Worm (Caenorhabditis elegans) whole organism, L2 larva: ENCODE data around the gene lact-1.

ENCODE experiments used
- C34F6.9 ChIP-seq: fragments of 150-350 bp; optimal IDR thresholded peaks from 2 replicates; lab custom pipeline; 2014; ENCODE audit warnings: missing biosample characterization, missing genetic modification characterization
- F13H6.1 ChIP-seq: sonication (generic microtip); optimal IDR thresholded peaks from 2 replicates; lab custom pipeline; 2016; ENCODE audit warnings: missing genetic modification characterization, missing compliant biosample characterization
- R02D3.7 ChIP-seq: fragments of 150-350 bp; optimal IDR thresholded peaks from 2 replicates; lab custom pipeline; 2014; ENCODE audit warnings: missing biosample characterization, missing genetic modification characterization
- Y55F3AM.14 ChIP-seq: fragments of 200-800 bp; sonication (Bioruptor generic); optimal IDR thresholded peaks from 2 replicates; lab custom pipeline; 2018; ENCODE audit warnings: mild to moderate bottlenecking, missing genetic modification characterization, missing compliant biosample characterization
- ZK546.5 ChIP-seq: sonication (generic microtip); optimal IDR thresholded peaks from 2 replicates; lab custom pipeline; 2017; ENCODE audit warnings: missing biosample characterization, missing genetic modification characterization
- alr-1 ChIP-seq: fragments of 150-350 bp; optimal IDR thresholded peaks from 2 replicates; lab custom pipeline; 2014; ENCODE audit warnings: missing biosample characterization, missing genetic modification characterization
- aly-2 ChIP-seq: fragments of 150-350 bp; optimal IDR thresholded peaks from 2 replicates; lab custom pipeline; 2014; ENCODE audit warnings: missing biosample characterization, missing genetic modification characterization
- ama-1 ChIP-seq: fragments of 150-350 bp; optimal IDR thresholded peaks from 2 replicates; lab custom pipeline; 2018; ENCODE audit warnings: inconsistent platforms
- blmp-1 ChIP-seq: sonication (generic microtip); optimal IDR thresholded peaks from 2 replicates; lab custom pipeline; 2017; ENCODE audit warnings: missing genetic modification characterization, mild to moderate bottlenecking, missing compliant biosample characterization, antibody characterized with exemption, moderate library complexity; ENCODE audit not compliant: insufficient read depth
- ceh-16 ChIP-seq: fragments of 150-350 bp; optimal IDR thresholded peaks from 2 replicates; lab custom pipeline; 2014; ENCODE audit warnings: missing biosample characterization, missing genetic modification characterization
- crh-2 ChIP-seq: sonication (generic microtip); optimal IDR thresholded peaks from 2 replicates; lab custom pipeline; 2017; ENCODE audit warnings: missing biosample characterization, missing genetic modification characterization
- dmd-4 ChIP-seq: sonication (generic microtip); optimal IDR thresholded peaks from 2 replicates; lab custom pipeline; 2017; ENCODE audit warnings: missing biosample characterization, missing genetic modification characterization
- egl-27 ChIP-seq: sonication (generic microtip); optimal IDR thresholded peaks from 3 replicates; lab custom pipeline; 2017; ENCODE audit warnings: missing biosample characterization, missing genetic modification reagents, missing genetic modification characterization
- elt-1 ChIP-seq: fragments of 150-350 bp; optimal IDR thresholded peaks from 2 replicates; lab custom pipeline; 2014; ENCODE audit warnings: missing biosample characterization, missing genetic modification characterization
- fos-1 ChIP-seq: fragments of 150-350 bp; optimal IDR thresholded peaks from 2 replicates; lab custom pipeline; 2014; ENCODE audit warnings: missing biosample characterization, missing genetic modification characterization
- gmeb-1 ChIP-seq: fragments of 150-350 bp; optimal IDR thresholded peaks from 2 replicates; lab custom pipeline; 2014; ENCODE audit warnings: missing biosample characterization, missing genetic modification characterization
- lin-11 ChIP-seq: fragments of 150-350 bp; sonication (generic microtip); optimal IDR thresholded peaks from 2 replicates; lab custom pipeline; 2014; ENCODE audit warnings: missing biosample characterization, missing genetic modification characterization, inconsistent platforms, mixed read lengths
- lin-13 ChIP-seq: fragments of 150-350 bp; optimal IDR thresholded peaks from 2 replicates; lab custom pipeline; 2014; ENCODE audit warnings: missing biosample characterization, missing genetic modification reagents, missing genetic modification characterization
- lin-39 ChIP-seq: fragments of 150-350 bp; optimal IDR thresholded peaks from 2 replicates; lab custom pipeline; 2014; ENCODE audit warnings: missing biosample characterization, missing genetic modification reagents, missing genetic modification characterization
- lsy-2 ChIP-seq, 2 experiments: fragments of 150-350 bp in 1 of 2; sonication (generic microtip) in 1 of 2; optimal IDR thresholded peaks; 2 replicates each; lab custom pipeline; 2014 to 2017; ENCODE audit warnings: missing biosample characterization in 2 of 2, missing genetic modification characterization in 2 of 2
- mab-5 ChIP-seq: fragments of 150-350 bp; optimal IDR thresholded peaks from 2 replicates; lab custom pipeline; 2014; ENCODE audit warnings: missing biosample characterization, missing genetic modification characterization
- mbf-1 ChIP-seq: sonication (generic microtip); optimal IDR thresholded peaks from 2 replicates; lab custom pipeline; 2017; ENCODE audit warnings: missing biosample characterization, missing genetic modification characterization
- mdl-1 ChIP-seq, 2 experiments: fragments of 150-350 bp in 1 of 2; sonication (generic microtip) in 1 of 2; optimal IDR thresholded peaks; 2 replicates each; lab custom pipeline; 2017; ENCODE audit warnings: missing biosample characterization in 2 of 2, missing genetic modification characterization in 2 of 2
- nhr-10 ChIP-seq: sonication (generic microtip); optimal IDR thresholded peaks from 2 replicates; lab custom pipeline; 2017; ENCODE audit warnings: missing biosample characterization, missing genetic modification characterization
- nhr-11 ChIP-seq: fragments of 150-350 bp; optimal IDR thresholded peaks from 2 replicates; lab custom pipeline; 2014; ENCODE audit warnings: missing biosample characterization, missing genetic modification characterization
- nhr-12 ChIP-seq: fragments of 150-350 bp; optimal IDR thresholded peaks from 2 replicates; lab custom pipeline; 2014; ENCODE audit warnings: missing biosample characterization, missing genetic modification characterization
- nhr-129 ChIP-seq: fragments of 150-350 bp; optimal IDR thresholded peaks from 2 replicates; lab custom pipeline; 2014; ENCODE audit warnings: missing biosample characterization, missing genetic modification characterization
- nhr-21 ChIP-seq: fragments of 150-350 bp; optimal IDR thresholded peaks from 2 replicates; lab custom pipeline; 2014; ENCODE audit warnings: missing biosample characterization, missing genetic modification characterization
- nhr-23 ChIP-seq: fragments of 150-350 bp; optimal IDR thresholded peaks from 2 replicates; lab custom pipeline; 2014; ENCODE audit warnings: missing biosample characterization, missing genetic modification reagents, missing genetic modification characterization
- nhr-237 ChIP-seq: fragments of 150-350 bp; optimal IDR thresholded peaks from 2 replicates; lab custom pipeline; 2014; ENCODE audit warnings: missing biosample characterization, missing genetic modification characterization
- nhr-6 ChIP-seq: fragments of 150-350 bp; optimal IDR thresholded peaks from 2 replicates; lab custom pipeline; 2014; ENCODE audit warnings: missing biosample characterization, missing genetic modification characterization
- nhr-77 ChIP-seq: fragments of 150-350 bp; optimal IDR thresholded peaks from 2 replicates; lab custom pipeline; 2014; ENCODE audit warnings: missing biosample characterization, missing genetic modification characterization
- peb-1 ChIP-seq: fragments of 150-350 bp; optimal IDR thresholded peaks from 2 replicates; lab custom pipeline; 2014; ENCODE audit warnings: missing biosample characterization, missing genetic modification characterization
- sem-4 ChIP-seq: fragments of 150-350 bp; optimal IDR thresholded peaks from 2 replicates; lab custom pipeline; 2014; ENCODE audit warnings: missing biosample characterization, missing genetic modification reagents, missing genetic modification characterization
- skn-1 ChIP-seq: sonication (generic microtip); optimal IDR thresholded peaks from 2 replicates; lab custom pipeline; 2017; ENCODE audit warnings: missing biosample characterization, missing genetic modification characterization
- sma-3 ChIP-seq: sonication (generic microtip); optimal IDR thresholded peaks from 2 replicates; lab custom pipeline; 2016; ENCODE audit warnings: missing genetic modification reagents, missing genetic modification characterization, missing compliant biosample characterization
- sma-9 ChIP-seq, 2 experiments: fragments of 150-350 bp in 1 of 2; sonication (generic microtip) in 1 of 2; optimal IDR thresholded peaks; 2 replicates each; lab custom pipeline; 2014 to 2016; ENCODE audit warnings: missing genetic modification characterization in 2 of 2, mild to moderate bottlenecking in 1 of 2, missing biosample characterization in 1 of 2, missing compliant biosample characterization in 1 of 2, missing genetic modification reagents in 1 of 2, moderate library complexity in 1 of 2
- snpc-4 ChIP-seq: fragments of 150-350 bp; optimal IDR thresholded peaks from 2 replicates; lab custom pipeline; 2014; ENCODE audit warnings: missing biosample characterization, missing genetic modification characterization
- unc-39 ChIP-seq: fragments of 150-350 bp; optimal IDR thresholded peaks from 2 replicates; lab custom pipeline; 2014; ENCODE audit warnings: missing biosample characterization, missing genetic modification characterization
- unc-55 ChIP-seq: fragments of 150-350 bp; sonication (generic microtip); optimal IDR thresholded peaks from 3 replicates; lab custom pipeline; 2014; ENCODE audit warnings: missing biosample characterization, missing genetic modification reagents, missing genetic modification characterization
- unc-62 ChIP-seq: fragments of 150-350 bp; optimal IDR thresholded peaks from 2 replicates; lab custom pipeline; 2014; ENCODE audit warnings: missing biosample characterization, missing genetic modification reagents, missing genetic modification characterization
- ztf-1 ChIP-seq: fragments of 200-800 bp; sonication (Bioruptor generic); conservative IDR thresholded peaks from 2 replicates; pipeline ENCODE4 v1.3.6; 2022; ENCODE audit warnings: missing genetic modification characterization, missing compliant biosample characterization
- ztf-11 ChIP-seq: sonication (generic microtip); optimal IDR thresholded peaks from 2 replicates; lab custom pipeline; 2017; ENCODE audit warnings: missing biosample characterization, missing genetic modification characterization
- ztf-4 ChIP-seq: fragments of 150-350 bp; optimal IDR thresholded peaks from 2 replicates; lab custom pipeline; 2014; ENCODE audit warnings: missing biosample characterization, missing genetic modification characterization

lact-1 gene

ce11 chrX:7233127-7234073, 26.8 kb downstream of the lact-1 start:
- TF ChIP-seq Y55F3AM.14 (GFP tag; lab: Kevin White, UChicago), result no peak
- no peak for TF ChIP-seq sem-4 (tag; lab: Kevin White, UChicago)
- no peak for TF ChIP-seq ceh-16 (tag; lab: Kevin White, UChicago)
- no peak for TF ChIP-seq nhr-10 (tag; lab: Kevin White, UChicago)
- TF ChIP-seq ztf-4 (tag; lab: Kevin White, UChicago), result no peak
- no peak for TF ChIP-seq unc-39 (tag; lab: Kevin White, UChicago)
- TF ChIP-seq ama-1 (lab: Kevin White, UChicago), result no peak
- TF ChIP-seq ztf-11, result no peak
- TF ChIP-seq nhr-6 (tag; lab: Kevin White, UChicago), result no peak
- no peak for TF ChIP-seq unc-62 (GFP tag; lab: Kevin White, UChicago)
- no peak for TF ChIP-seq skn-1
- TF ChIP-seq mdl-1 (tag; optimal IDR thresholded peaks at IDR 0.05; lab: Kevin White, UChicago), result no peak
- TF ChIP-seq fos-1 (tag; lab: Kevin White, UChicago), result peak; percentile 32
- no peak for TF ChIP-seq mbf-1 (tag; lab: Kevin White, UChicago)
- TF ChIP-seq dmd-4 (tag; lab: Kevin White, UChicago), result no peak
- TF ChIP-seq sma-9 (GFP tag; optimal IDR thresholded peaks at IDR 0.05; lab: Kevin White, UChicago), result peak; percentile 52
- TF ChIP-seq sma-9 (tag; optimal IDR thresholded peaks at IDR 0.05; lab: Kevin White, UChicago), result no peak
- TF ChIP-seq mab-5 (tag; lab: Kevin White, UChicago), result no peak
- no peak for TF ChIP-seq sma-3 (GFP tag; lab: Kevin White, UChicago)
- no peak for TF ChIP-seq R02D3.7 (tag; lab: Kevin White, UChicago)
- TF ChIP-seq nhr-23, result no peak
- TF ChIP-seq lin-13 (GFP tag; lab: Kevin White, UChicago), result peak; percentile 15
- peak; percentile 50 for TF ChIP-seq F13H6.1
- TF ChIP-seq snpc-4 (tag; lab: Kevin White, UChicago), result no peak
- TF ChIP-seq lin-11 (tag; lab: Kevin White, UChicago), result no peak
- TF ChIP-seq ztf-1, result no peak
- no peak for TF ChIP-seq nhr-77
- peak; percentile 70 for TF ChIP-seq crh-2 (tag; lab: Kevin White, UChicago)
- no peak for TF ChIP-seq gmeb-1 (tag; lab: Kevin White, UChicago)
- TF ChIP-seq nhr-129 (tag; lab: Kevin White, UChicago), result peak; percentile 93
- no peak for TF ChIP-seq nhr-11 (tag; lab: Kevin White, UChicago)
- no peak for TF ChIP-seq nhr-237 (tag; lab: Kevin White, UChicago)
- TF ChIP-seq C34F6.9 (tag; lab: Kevin White, UChicago), result no peak
- no peak for TF ChIP-seq peb-1 (tag; lab: Kevin White, UChicago)
- TF ChIP-seq nhr-21, result peak; percentile 6
- TF ChIP-seq alr-1 (tag; lab: Kevin White, UChicago), result no peak
- no peak for TF ChIP-seq lin-39 (tag; lab: Kevin White, UChicago)
- peak; percentile 16 for TF ChIP-seq unc-55
- no peak for TF ChIP-seq lsy-2 (tag; optimal IDR thresholded peaks at IDR 0.05; lab: Kevin White, UChicago)
- no peak for TF ChIP-seq nhr-12 (tag; lab: Kevin White, UChicago)
- no peak for TF ChIP-seq egl-27 (tag; lab: Kevin White, UChicago)
- TF ChIP-seq ZK546.5, result no peak
- no peak for TF ChIP-seq aly-2
- TF ChIP-seq elt-1 (tag; lab: Kevin White, UChicago), result no peak
- TF ChIP-seq blmp-1 (tag; lab: Kevin White, UChicago), result no peak
